Worm (Caenorhabditis elegans) whole organism, L4 larva: ENCODE results near the gene gcy-11.

Experiments used
- D1046.2 ChIP-seq: fragments of 200-800 bp; sonication (Bioruptor generic); IDR thresholded peaks from 2 replicates; pipeline ENCODE4 v1.3.6; 2022; ENCODE audit warnings: missing genetic modification characterization, missing compliant biosample characterization
- F44E2.7 ChIP-seq: fragments of 200-800 bp; sonication (Bioruptor generic); IDR thresholded peaks from 2 replicates; pipeline ENCODE4 v2.1.2; 2022; ENCODE audit warnings: missing genetic modification characterization, missing compliant biosample characterization
- R02D3.7 ChIP-seq: fragments of 150-350 bp; sonication (generic microtip); optimal IDR thresholded peaks from 3 replicates; lab custom pipeline; 2014; ENCODE audit warnings: missing biosample characterization, missing genetic modification characterization
- aha-1 ChIP-seq: fragments of 150-350 bp; peaks from one replicate; lab custom pipeline; 2014; ENCODE audit warnings: missing biosample characterization, missing genetic modification characterization
- aly-2 ChIP-seq: sonication (generic microtip); optimal IDR thresholded peaks from 2 replicates; lab custom pipeline; 2018; ENCODE audit warnings: missing biosample characterization, missing genetic modification characterization
- ama-1 ChIP-seq: fragments of 150-350 bp; optimal IDR thresholded peaks from 2 replicates; lab custom pipeline; 2014; ENCODE audit warnings: inconsistent platforms, mixed read lengths
- arid-1 ChIP-seq: fragments of 200-800 bp; sonication (Bioruptor generic); conservative IDR thresholded peaks from 2 replicates; pipeline ENCODE4 v1.3.6; 2022; ENCODE audit warnings: missing genetic modification reagents, missing genetic modification characterization, missing compliant biosample characterization
- ceh-20 ChIP-seq: fragments of 200-800 bp; sonication (Bioruptor generic); IDR thresholded peaks from 2 replicates; pipeline ENCODE4 v1.3.6; 2022; ENCODE audit warnings: missing genetic modification reagents, missing genetic modification characterization, missing compliant biosample characterization
- ceh-62 ChIP-seq: sonication (generic microtip); optimal IDR thresholded peaks from 2 replicates; lab custom pipeline; 2017; ENCODE audit warnings: missing biosample characterization, missing genetic modification characterization
- ces-1 ChIP-seq: fragments of 150-350 bp; sonication (generic microtip); optimal IDR thresholded peaks from 4 replicates; lab custom pipeline; 2014; ENCODE audit warnings: missing biosample characterization, missing genetic modification reagents, missing genetic modification characterization
- ctbp-1 ChIP-seq: fragments of 200-800 bp; sonication (Bioruptor generic); IDR thresholded peaks from 2 replicates; pipeline ENCODE4 v1.3.6; 2022; ENCODE audit warnings: missing genetic modification reagents, missing genetic modification characterization, missing compliant biosample characterization
- daf-16 ChIP-seq, 3 experiments: sonication (generic microtip); optimal IDR thresholded peaks; 2 replicates each; lab custom pipeline; 2016 to 2017; ENCODE audit warnings: missing genetic modification characterization in 3 of 3, missing genetic modification reagents in 3 of 3, mild to moderate bottlenecking in 2 of 3, missing compliant biosample characterization in 2 of 3, missing biosample characterization in 1 of 3, moderate library complexity in 1 of 3
- daf-8 ChIP-seq: fragments of 200-800 bp; sonication (Bioruptor generic); IDR thresholded peaks from 2 replicates; pipeline ENCODE4 v1.3.6; 2022; ENCODE audit warnings: missing genetic modification characterization, missing compliant biosample characterization
- dmd-6 ChIP-seq: fragments of 200-800 bp; sonication (Bioruptor generic); IDR thresholded peaks from 2 replicates; pipeline ENCODE4 v1.3.6; 2022; ENCODE audit warnings: missing genetic modification reagents, missing genetic modification characterization, missing compliant biosample characterization
- dpl-1 ChIP-seq: fragments of 150-350 bp; optimal IDR thresholded peaks from 2 replicates; lab custom pipeline; 2014; ENCODE audit warnings: missing biosample characterization, missing genetic modification reagents, missing genetic modification characterization
- dve-1 ChIP-seq: sonication (generic microtip); optimal IDR thresholded peaks from 2 replicates; lab custom pipeline; 2017; ENCODE audit warnings: antibody characterized with exemption, mild to moderate bottlenecking, missing genetic modification characterization, missing compliant biosample characterization; ENCODE audit not compliant: insufficient read depth
- fos-1 ChIP-seq: fragments of 150-350 bp; optimal IDR thresholded peaks from 2 replicates; lab custom pipeline; 2014; ENCODE audit warnings: missing biosample characterization, missing genetic modification characterization
- hlh-11 ChIP-seq: fragments of 200-800 bp; sonication (Bioruptor generic); optimal IDR thresholded peaks from 2 replicates; lab custom pipeline; 2018; ENCODE audit warnings: mild to moderate bottlenecking, missing genetic modification characterization, missing compliant biosample characterization
- hlh-30 ChIP-seq: sonication (generic microtip); optimal IDR thresholded peaks from 2 replicates; lab custom pipeline; 2017; ENCODE audit warnings: antibody characterized with exemption, mild to moderate bottlenecking, missing genetic modification characterization, missing compliant biosample characterization; ENCODE audit not compliant: insufficient read depth
- lin-13 ChIP-seq: fragments of 150-350 bp; optimal IDR thresholded peaks from 2 replicates; lab custom pipeline; 2014; ENCODE audit warnings: missing biosample characterization, missing genetic modification reagents, missing genetic modification characterization
- lin-38 ChIP-seq: fragments of 200-800 bp; sonication (Bioruptor generic); IDR thresholded peaks from 2 replicates; pipeline ENCODE4 v1.3.6; 2022; ENCODE audit warnings: missing genetic modification reagents, missing genetic modification characterization, missing compliant biosample characterization
- lir-3 ChIP-seq: sonication (generic microtip); optimal IDR thresholded peaks from 2 replicates; lab custom pipeline; 2016; ENCODE audit warnings: mild to moderate bottlenecking, missing genetic modification characterization, missing compliant biosample characterization
- mdl-1 ChIP-seq, 2 experiments: fragments of 150-350 bp in 1 of 2; sonication (generic microtip) in 1 of 2; optimal IDR thresholded peaks; 2 replicates each; lab custom pipeline; 2014 to 2017; ENCODE audit warnings: missing biosample characterization in 2 of 2, missing genetic modification characterization in 2 of 2
- mep-1 ChIP-seq: fragments of 150-350 bp; sonication (generic microtip); optimal IDR thresholded peaks from 3 replicates; lab custom pipeline; 2014; ENCODE audit warnings: missing biosample characterization, missing genetic modification characterization
- mes-2 ChIP-seq: sonication (generic microtip); optimal IDR thresholded peaks from 2 replicates; lab custom pipeline; 2016; ENCODE audit warnings: missing genotype, mild to moderate bottlenecking, missing genetic modification characterization, missing compliant biosample characterization; ENCODE audit not compliant: poor library complexity, severe bottlenecking
- nhr-25 ChIP-seq: sonication (generic microtip); optimal IDR thresholded peaks from 2 replicates; lab custom pipeline; 2017; ENCODE audit warnings: missing genetic modification characterization, mild to moderate bottlenecking, missing compliant biosample characterization, antibody characterized with exemption, moderate library complexity, borderline replicate concordance; ENCODE audit not compliant: insufficient read depth
- nhr-28 ChIP-seq: fragments of 150-350 bp; optimal IDR thresholded peaks from 2 replicates; lab custom pipeline; 2014; ENCODE audit warnings: missing biosample characterization, missing genetic modification characterization
- nhr-48 ChIP-seq: sonication (generic microtip); optimal IDR thresholded peaks from 2 replicates; lab custom pipeline; 2016; ENCODE audit warnings: mild to moderate bottlenecking, missing genetic modification characterization, missing compliant biosample characterization
- nhr-77 ChIP-seq: fragments of 150-350 bp; optimal IDR thresholded peaks from 2 replicates; lab custom pipeline; 2014; ENCODE audit warnings: missing biosample characterization, missing genetic modification characterization
- php-3 ChIP-seq: fragments of 200-800 bp; sonication (Bioruptor generic); IDR thresholded peaks from 2 replicates; pipeline ENCODE4 v1.3.6; 2022; ENCODE audit warnings: missing genetic modification reagents, missing genetic modification characterization, missing compliant biosample characterization
- pqm-1 ChIP-seq: sonication (generic microtip); optimal IDR thresholded peaks from 2 replicates; lab custom pipeline; 2017; ENCODE audit warnings: missing biosample characterization, missing genetic modification characterization
- saeg-2 ChIP-seq: fragments of 200-800 bp; sonication (Bioruptor generic); IDR thresholded peaks from 2 replicates; pipeline ENCODE4 v1.3.6; 2022; ENCODE audit warnings: missing genetic modification reagents, missing genetic modification characterization, missing compliant biosample characterization
- set-16 ChIP-seq: fragments of 200-800 bp; sonication (Bioruptor generic); IDR thresholded peaks from 2 replicates; pipeline ENCODE4 v1.3.6; 2022; ENCODE audit warnings: missing genetic modification reagents, missing genetic modification characterization, missing compliant biosample characterization
- tra-1 ChIP-seq: fragments of 200-800 bp; sonication (Bioruptor generic); IDR thresholded peaks from 2 replicates; pipeline ENCODE4 v1.3.6; 2022; ENCODE audit warnings: missing genetic modification reagents, missing genetic modification characterization, missing compliant biosample characterization
- unc-130 ChIP-seq: sonication (generic microtip); optimal IDR thresholded peaks from 2 replicates; lab custom pipeline; 2016; ENCODE audit warnings: missing genetic modification reagents, missing genetic modification characterization, missing compliant biosample characterization
- unc-62 ChIP-seq, 3 experiments: fragments of 150-350 bp in 1 of 3; sonication (generic microtip); optimal IDR thresholded peaks in 2 of 3; peaks in 1 of 3; 1 replicate in 1 of 3; 2 replicates in 2 of 3; lab custom pipeline; 2014 to 2017; ENCODE audit warnings: missing biosample characterization in 3 of 3, missing genetic modification characterization in 3 of 3, missing genetic modification reagents in 3 of 3, missing genotype in 1 of 3
- zag-1 ChIP-seq: fragments of 150-350 bp; optimal IDR thresholded peaks from 2 replicates; lab custom pipeline; 2014; ENCODE audit warnings: missing biosample characterization, missing genetic modification characterization
- zfp-3 ChIP-seq: fragments of 200-800 bp; sonication (Bioruptor generic); conservative IDR thresholded peaks from 2 replicates; pipeline ENCODE4 v1.3.6; 2022; ENCODE audit warnings: missing genetic modification reagents, missing genetic modification characterization, missing compliant biosample characterization
- zip-2 ChIP-seq: fragments of 150-350 bp; optimal IDR thresholded peaks from 2 replicates; lab custom pipeline; 2014; ENCODE audit warnings: missing biosample characterization, missing genetic modification characterization

Gene gcy-11

DNA sequence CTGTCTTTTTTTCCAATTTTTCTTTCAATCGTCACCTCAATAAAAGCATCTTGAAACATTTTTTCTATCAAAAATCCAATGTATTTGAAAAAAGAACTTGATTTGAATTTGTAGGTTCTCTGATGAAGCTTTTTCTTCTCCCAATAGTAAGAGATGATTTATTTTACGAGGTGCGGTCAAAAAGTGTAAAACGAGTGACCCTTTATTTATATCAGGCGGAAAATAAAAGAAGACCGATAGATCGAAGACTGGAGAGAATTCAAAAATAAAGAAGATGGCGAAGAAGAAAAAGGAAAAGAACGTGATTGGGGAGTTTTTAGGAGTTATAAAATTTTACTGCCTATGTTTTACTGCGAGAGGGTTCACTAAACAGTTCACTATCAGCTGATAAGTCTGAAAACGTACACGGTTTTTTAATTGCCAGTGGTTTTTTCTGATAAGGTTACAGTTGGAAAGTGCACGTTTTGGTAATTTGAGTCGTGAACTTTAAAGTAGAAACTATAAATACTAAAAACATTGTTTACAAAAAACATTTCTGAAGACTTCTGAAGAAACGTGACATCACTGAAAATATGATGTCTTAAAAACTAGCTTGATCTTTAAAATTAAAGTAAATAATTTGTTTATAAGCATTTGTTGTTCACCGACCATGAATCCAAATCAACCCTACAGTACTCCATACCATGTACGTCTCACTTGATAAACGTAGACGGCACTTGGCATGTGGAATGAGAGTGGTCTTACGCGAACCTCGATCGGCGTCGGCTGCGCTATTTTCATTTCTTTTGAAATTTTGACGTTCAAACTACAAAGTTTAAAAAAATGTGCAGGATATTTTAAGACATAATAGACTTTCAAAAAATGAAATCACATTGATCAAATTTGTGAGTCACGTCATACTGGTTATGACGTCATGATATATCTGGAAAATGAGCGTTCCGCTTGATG, 729 bp upstream of the gcy-11 start:
- TF ChIP-seq aha-1 (tag; lab: Kevin White, UChicago), result peak; percentile 10
- TF ChIP-seq dmd-6 (GFP tag; lab: Robert Waterston, UW), result peak; percentile 57
- TF ChIP-seq daf-16 (GFP tag; optimal IDR thresholded peaks at IDR 0.05; lab: Kevin White, UChicago), result no peak
- TF ChIP-seq daf-16 (tag; optimal IDR thresholded peaks at IDR 0.05; lab: Kevin White, UChicago), result peak; percentile 74
- peak; percentile 28 for TF ChIP-seq mes-2 (tag; lab: Kevin White, UChicago)
- peak; percentile 2 to 40 for TF ChIP-seq mdl-1 (tag; optimal IDR thresholded peaks at IDR 0.05; lab: Kevin White, UChicago)
- peak; percentile 11 for TF ChIP-seq nhr-77 (tag; lab: Kevin White, UChicago)
- peak; percentile 37 for TF ChIP-seq dve-1 (tag; lab: Kevin White, UChicago)
- no peak for TF ChIP-seq saeg-2 (GFP tag; lab: Robert Waterston, UW)
- TF ChIP-seq hlh-30 (tag; lab: Kevin White, UChicago), result peak; percentile 47
- peak; percentile 36 for TF ChIP-seq hlh-11 (tag; lab: Kevin White, UChicago)
- TF ChIP-seq arid-1, result no peak
- no peak for TF ChIP-seq zag-1 (tag; lab: Kevin White, UChicago)
- TF ChIP-seq lin-13 (GFP tag; lab: Kevin White, UChicago), result peak; percentile 26
- peak; percentile 53; the same call in 1 of the 2 replicates for TF ChIP-seq ceh-20 (GFP tag; lab: Robert Waterston, UW)
- peak; percentile 82 for TF ChIP-seq zfp-3 (GFP tag; lab: Robert Waterston, UW)
- peak; percentile 60 for TF ChIP-seq nhr-28 (tag; lab: Kevin White, UChicago)
- TF ChIP-seq php-3 (GFP tag; lab: Robert Waterston, UW), result peak; percentile 96
- TF ChIP-seq fos-1 (tag; lab: Kevin White, UChicago), result no peak
- no peak for TF ChIP-seq mep-1 (tag; lab: Kevin White, UChicago)
- no peak for TF ChIP-seq ceh-62 (tag; lab: Kevin White, UChicago)
- TF ChIP-seq zip-2 (tag; lab: Kevin White, UChicago), result no peak
- peak; percentile 47 for TF ChIP-seq pqm-1
- TF ChIP-seq nhr-25 (tag; lab: Kevin White, UChicago), result no peak
- TF ChIP-seq ctbp-1, result no peak
- no peak for TF ChIP-seq nhr-48

DNA sequence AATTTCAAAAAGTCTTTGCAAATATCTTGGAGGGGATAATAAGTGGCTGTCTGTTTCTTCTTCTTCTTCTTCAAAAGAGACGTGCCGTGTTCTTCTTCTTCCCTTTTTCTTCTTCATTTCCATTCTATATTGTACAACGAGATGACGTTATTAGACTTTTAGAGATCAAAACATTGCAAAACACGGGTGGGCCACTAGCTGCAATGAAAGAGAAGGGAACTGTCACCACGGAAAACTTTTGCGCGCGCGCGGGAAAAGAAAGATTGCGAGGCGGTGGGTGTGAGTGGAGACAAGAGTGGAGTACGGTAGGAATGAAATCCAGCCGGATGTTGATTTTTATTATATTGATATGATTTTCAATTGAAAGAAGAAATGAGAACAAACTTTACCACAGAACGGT, 1.3 kb downstream of the gcy-11 start:
- TF ChIP-seq dpl-1, result peak; percentile 19
- no peak for TF ChIP-seq lin-38 (GFP tag; lab: Robert Waterston, UW)
- no peak for TF ChIP-seq zag-1 (tag; lab: Kevin White, UChicago)
- TF ChIP-seq tra-1 (GFP tag; lab: Robert Waterston, UW), result no peak
- TF ChIP-seq mdl-1 (tag; optimal IDR thresholded peaks at IDR 0.05; lab: Kevin White, UChicago), result peak in 1 of 2 experiments; percentile 22
- TF ChIP-seq D1046.2 (GFP tag; lab: Robert Waterston, UW), result no peak
- no peak for TF ChIP-seq unc-130 (GFP tag; lab: Kevin White, UChicago)
- TF ChIP-seq hlh-30 (tag; lab: Kevin White, UChicago), result peak; percentile 25
- TF ChIP-seq ama-1 (lab: Kevin White, UChicago), result no peak
- TF ChIP-seq ces-1 (GFP tag; lab: Kevin White, UChicago), result no peak
- no peak for TF ChIP-seq zfp-3 (GFP tag; lab: Robert Waterston, UW)
- TF ChIP-seq hlh-11 (tag; lab: Kevin White, UChicago), result peak; percentile 35
- TF ChIP-seq F44E2.7 (GFP tag; lab: Robert Waterston, UW), result no peak
- peak; percentile 56 for TF ChIP-seq nhr-28 (tag; lab: Kevin White, UChicago)
- TF ChIP-seq ceh-62 (tag; lab: Kevin White, UChicago), result no peak
- TF ChIP-seq mes-2 (tag; lab: Kevin White, UChicago), result peak; percentile 15
- no peak for TF ChIP-seq set-16 (GFP tag; lab: Robert Waterston, UW)
- no peak for TF ChIP-seq R02D3.7 (tag; lab: Kevin White, UChicago)
- peak in 1 of 2 experiments; percentile 97 for TF ChIP-seq unc-62 (GFP tag; optimal IDR thresholded peaks at IDR 0.05 in 1 of 2; lab: Kevin White, UChicago)
- TF ChIP-seq unc-62 (tag; optimal IDR thresholded peaks at IDR 0.05; lab: Kevin White, UChicago), result no peak
- TF ChIP-seq aly-2, result no peak
- TF ChIP-seq lir-3 (tag; lab: Kevin White, UChicago), result no peak
- no peak for TF ChIP-seq daf-8 (GFP tag; lab: Robert Waterston, UW)
- TF ChIP-seq aha-1 (tag; lab: Kevin White, UChicago), result peak; percentile 44
- no peak for TF ChIP-seq dmd-6 (GFP tag; lab: Robert Waterston, UW)
